Fruit fly (Drosophila melanogaster) whole organism, adult: Measurements from ENCODE around the gene CG10970.

Experiments
- CG12768 ChIP-seq: fragments of 200-800 bp; sonication (Bioruptor generic); optimal IDR thresholded peaks from 2 replicates; lab custom pipeline; 2017; ENCODE audit warnings: missing biosample characterization, missing genetic modification characterization, mild to moderate bottlenecking, moderate library complexity, missing genetic modification reagents
- CG1620 ChIP-seq: fragments of 200-800 bp; sonication (Bioruptor generic); optimal IDR thresholded peaks from 2 replicates; lab custom pipeline; 2016; ENCODE audit warnings: missing biosample characterization, missing genetic modification characterization
- CG7101 ChIP-seq: fragments of 200-800 bp; sonication (Bioruptor generic); optimal IDR thresholded peaks from 2 replicates; lab custom pipeline; 2018; ENCODE audit warnings: missing biosample characterization, mild to moderate bottlenecking, missing genetic modification characterization, moderate library complexity
- Clk ChIP-seq: fragments of 200-800 bp; sonication (Bioruptor generic); optimal IDR thresholded peaks from 2 replicates; lab custom pipeline; 2017; ENCODE audit warnings: missing biosample characterization, missing genetic modification characterization
- Crg-1 ChIP-seq: fragments of 200-800 bp; sonication (Bioruptor generic); optimal IDR thresholded peaks from 2 replicates; lab custom pipeline; 2016; ENCODE audit warnings: missing biosample characterization, missing genetic modification characterization
- Hr96 ChIP-seq: fragments of 200-800 bp; sonication (Bioruptor generic); optimal IDR thresholded peaks from 2 replicates; lab custom pipeline; 2016; ENCODE audit warnings: missing biosample characterization, missing genetic modification characterization
- Mnt ChIP-seq: fragments of 200-800 bp; sonication (Bioruptor generic); optimal IDR thresholded peaks from 2 replicates; lab custom pipeline; 2016; ENCODE audit warnings: missing biosample characterization, mild to moderate bottlenecking, missing genetic modification characterization
- bab1 ChIP-seq: fragments of 200-800 bp; sonication (Bioruptor generic); optimal IDR thresholded peaks from 3 replicates; lab custom pipeline; 2019; ENCODE audit warnings: missing biosample characterization, mild to moderate bottlenecking, missing genetic modification characterization, moderate library complexity
- cnc ChIP-seq, 2 experiments: fragments of >200 bp; optimal IDR thresholded peaks; 2 replicates each; lab custom pipeline; 2017
- ovo ChIP-seq: fragments of 200-800 bp; sonication (Bioruptor generic); optimal IDR thresholded peaks from 2 replicates; lab custom pipeline; 2016; ENCODE audit warnings: missing biosample characterization, missing genetic modification characterization
- pad ChIP-seq: fragments of 200-800 bp; sonication (Bioruptor generic); optimal IDR thresholded peaks from 3 replicates; lab custom pipeline; 2017; ENCODE audit warnings: missing biosample characterization, missing genetic modification characterization, mild to moderate bottlenecking, moderate library complexity, missing genetic modification reagents
- tj ChIP-seq: fragments of 200-800 bp; sonication (Bioruptor generic); optimal IDR thresholded peaks from 3 replicates; lab custom pipeline; 2017; ENCODE audit warnings: missing biosample characterization, mild to moderate bottlenecking, missing genetic modification characterization, moderate library complexity

DNA sequence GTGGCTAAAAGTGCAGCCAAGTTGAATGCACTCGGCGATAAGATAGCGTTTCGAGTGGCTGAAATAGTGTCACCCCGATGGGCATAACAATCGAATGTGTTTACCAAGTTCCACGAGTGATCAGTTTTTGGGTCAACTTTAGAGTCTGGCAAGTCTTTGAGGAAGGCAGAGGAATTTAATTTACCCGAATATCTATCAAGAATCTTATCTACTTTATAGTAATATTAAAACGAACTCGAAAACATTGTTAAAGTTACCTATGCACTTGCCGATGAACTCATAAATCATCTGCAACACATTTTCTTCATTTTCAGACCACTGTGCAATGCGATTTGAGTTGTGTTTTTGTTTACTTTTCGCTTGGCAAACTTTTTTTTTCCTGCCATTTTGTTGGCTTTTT is 9.9 kb downstream of the CG10970 start:
- TF ChIP-seq Crg-1 (GFP tag; lab: Kevin White, UChicago), result no peak
- TF ChIP-seq CG7101 (tag; lab: Kevin White, UChicago), result peak; percentile 53
- TF ChIP-seq ovo (GFP tag; lab: Kevin White, UChicago), result peak; percentile 4
- TF ChIP-seq tj, result peak; percentile 45
- peak; percentile 9 for TF ChIP-seq CG12768 (GFP tag; lab: Kevin White, UChicago)
- no peak for TF ChIP-seq Clk (GFP tag; lab: Kevin White, UChicago)
- no peak for TF ChIP-seq cnc (optimal IDR thresholded peaks at IDR 0.05; lab: Kevin White, UChicago)
- peak; percentile 39 for TF ChIP-seq pad
- TF ChIP-seq Hr96 (GFP tag; lab: Kevin White, UChicago), result peak; percentile 44
- TF ChIP-seq Mnt (GFP tag; lab: Kevin White, UChicago), result peak; percentile 35
- peak; percentile 6 for TF ChIP-seq bab1 (GFP tag; lab: Kevin White, UChicago)
- peak; percentile 7 for TF ChIP-seq CG1620 (GFP tag; lab: Kevin White, UChicago)
